Worm (Caenorhabditis elegans): Measurements from ENCODE around the gene unk-1.

unk-1 gene

ce11 chrX:8059999-8060398 is 45.2 kb downstream of the unk-1 start:
- TF ChIP-seq nhr-25 (tag; optimal IDR thresholded peaks at IDR 0.05) (peak; percentile 48), ceh-28 (tag; optimal IDR thresholded peaks at IDR 0.05) (peak; percentile 47), nhr-28 (tag; optimal IDR thresholded peaks at IDR 0.05) (no peak)

ce11 chrX:8060823-8061222 is 46.0 kb downstream of the unk-1 start, which contains the start of gene C18A11.3:
Gene C18A11.3, plus strand, starts transcription at chrX:8061123.
- peak; percentile 47 for TF ChIP-seq elt-2 (tag; optimal IDR thresholded peaks at IDR 0.05)
- no peak for TF ChIP-seq hmg-11 (tag; optimal IDR thresholded peaks at IDR 0.05)
- TF ChIP-seq lsy-12 (tag; optimal IDR thresholded peaks at IDR 0.05), result no peak
- TF ChIP-seq pqm-1 (tag; optimal IDR thresholded peaks at IDR 0.05), result no peak
- no peak for TF ChIP-seq R02D3.7 (tag; optimal IDR thresholded peaks at IDR 0.05)

ce11 chrX:8067268-8067667 is 52.5 kb downstream of the unk-1 start, which contains the start of gene C18A11.2:
Gene C18A11.2, plus strand, starts transcription at chrX:8067568.
- TF ChIP-seq ceh-16 (tag; optimal IDR thresholded peaks at IDR 0.05), result no peak
- no peak for TF ChIP-seq pha-4 (tag; optimal IDR thresholded peaks at IDR 0.05)
- TF ChIP-seq tbx-2 (tag; optimal IDR thresholded peaks at IDR 0.05), result no peak
- TF ChIP-seq nhr-43 (tag; optimal IDR thresholded peaks at IDR 0.05; ENCODE audit: poor library complexity, severe bottlenecking), result no peak
- TF ChIP-seq nhr-25 (tag; optimal IDR thresholded peaks at IDR 0.05), result no peak
- no peak for TF ChIP-seq nhr-28 (tag; optimal IDR thresholded peaks at IDR 0.05)
- TF ChIP-seq zag-1 (tag; optimal IDR thresholded peaks at IDR 0.05), result no peak
- TF ChIP-seq fkh-10 (GFP tag; optimal IDR thresholded peaks at IDR 0.05), result no peak
- no peak for TF ChIP-seq nfya-1 (tag; optimal IDR thresholded peaks at IDR 0.05; ENCODE audit: insufficient read depth)
- TF ChIP-seq ZK546.5 (tag; optimal IDR thresholded peaks at IDR 0.05), result no peak
- no peak for TF ChIP-seq unc-39 (tag; optimal IDR thresholded peaks at IDR 0.05)

ce11 chrX:8069293-8069692 is 54.5 kb downstream of the unk-1 start, which contains the start of gene C18A11.1:
Gene C18A11.1, plus strand, starts transcription at chrX:8069328.
- TF ChIP-seq ceh-82 (tag; optimal IDR thresholded peaks at IDR 0.05), result no peak
- peak; percentile 10 for TF ChIP-seq nfya-1 (tag; optimal IDR thresholded peaks at IDR 0.05; ENCODE audit: insufficient read depth)
- TF ChIP-seq ceh-28 (tag; optimal IDR thresholded peaks at IDR 0.05), result peak; percentile 56
- peak; percentile 86 for TF ChIP-seq elt-2 (tag; optimal IDR thresholded peaks at IDR 0.05)
- peak; percentile 79 for TF ChIP-seq pha-4 (tag; optimal IDR thresholded peaks at IDR 0.05)
- TF ChIP-seq hmg-11 (tag; optimal IDR thresholded peaks at IDR 0.05), result no peak
- peak; percentile 77 for TF ChIP-seq pqm-1 (tag; optimal IDR thresholded peaks at IDR 0.05)

- peak; percentile 83 for TF ChIP-seq elt-2 (tag; optimal IDR thresholded peaks at IDR 0.05)
- no peak for TF ChIP-seq nhr-43 (tag; optimal IDR thresholded peaks at IDR 0.05; ENCODE audit: poor library complexity, severe bottlenecking)
Measured at ce11 chrX:8074527-8074926, 59.7 kb downstream of the unk-1 start.

Measured in whole organism, L3 larva.